Worm (Caenorhabditis elegans): Measurements from ENCODE around the gene Y23B4A.1.

DNA sequence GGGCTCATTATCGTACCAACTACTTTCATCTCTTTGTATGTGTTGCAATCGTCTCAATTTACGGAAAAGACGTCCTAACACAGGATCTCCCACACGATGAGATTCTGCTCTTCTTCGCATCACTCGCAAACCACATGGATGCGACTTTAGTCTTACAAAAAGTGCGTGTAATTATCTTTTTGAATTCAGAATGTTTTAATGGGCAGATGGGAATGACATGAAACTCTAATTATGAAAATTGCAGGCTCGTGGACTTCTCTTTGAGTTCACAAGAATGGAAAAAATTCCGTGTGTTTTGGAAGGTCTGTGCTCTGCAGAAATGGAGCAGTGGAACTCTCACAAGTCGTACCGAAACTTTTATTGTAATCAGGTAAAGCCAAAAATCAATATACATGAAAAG is 15.7 kb downstream of the Y23B4A.1 start:
- no peak for TF ChIP-seq med-1 (GFP tag; optimal IDR thresholded peaks at IDR 0.05; ENCODE audit: insufficient read depth)
- no peak for TF ChIP-seq tab-1 (GFP tag; IDR thresholded peaks at IDR 0.05)
- TF ChIP-seq ref-1 (GFP tag; conservative IDR thresholded peaks at IDR 0.05) = no peak

All from whole organism, midembryonic.